Fruit fly (Drosophila melanogaster) whole organism, pupa: Measurements from ENCODE around the gene Galphaf.

Source experiments
- CG10348 ChIP-seq: fragments of 200-800 bp; sonication (Bioruptor generic); IDR thresholded peaks from 2 replicates; pipeline ENCODE4 v1.3.6; 2022; ENCODE audit warnings: missing biosample characterization, missing genetic modification characterization
- CG12605 ChIP-seq: fragments of 200-800 bp; sonication (Bioruptor generic); IDR thresholded peaks from 2 replicates; pipeline ENCODE4 v1.3.6; 2022; ENCODE audit warnings: missing biosample characterization, missing genetic modification characterization
- CG13204 ChIP-seq: fragments of 200-800 bp; sonication (Bioruptor generic); optimal IDR thresholded peaks from 2 replicates; lab custom pipeline; 2018; ENCODE audit warnings: missing biosample characterization, mild to moderate bottlenecking, missing genetic modification characterization, moderate library complexity
- CG14655 ChIP-seq: fragments of 200-800 bp; sonication (Bioruptor generic); optimal IDR thresholded peaks from 3 replicates; lab custom pipeline; 2017; ENCODE audit warnings: mild to moderate bottlenecking, missing biosample characterization, missing genetic modification reagents, missing genetic modification characterization
- CG15710 ChIP-seq: fragments of 200-800 bp; sonication (Bioruptor generic); optimal IDR thresholded peaks from 2 replicates; lab custom pipeline; 2018; ENCODE audit warnings: missing biosample characterization, mild to moderate bottlenecking, missing genetic modification characterization, moderate library complexity
- CG17806 ChIP-seq: fragments of 200-800 bp; sonication (Bioruptor generic); optimal IDR thresholded peaks from 2 replicates; lab custom pipeline; 2018; ENCODE audit warnings: missing biosample characterization, mild to moderate bottlenecking, missing genetic modification characterization, moderate library complexity
- CG32121 ChIP-seq: fragments of 200-800 bp; sonication (Bioruptor generic); IDR thresholded peaks from 2 replicates; pipeline ENCODE4 v1.3.6; 2022; ENCODE audit warnings: missing biosample characterization, missing genetic modification characterization
- CG34367 ChIP-seq: fragments of 200-800 bp; sonication (Bioruptor generic); optimal IDR thresholded peaks from 2 replicates; lab custom pipeline; 2018; ENCODE audit warnings: missing biosample characterization, mild to moderate bottlenecking, missing genetic modification characterization
- CG4496 ChIP-seq: fragments of 200-800 bp; sonication (Bioruptor generic); IDR thresholded peaks from 3 replicates; pipeline ENCODE4 v1.3.6; 2022; ENCODE audit warnings: missing biosample characterization, missing genetic modification characterization
- CG8159 ChIP-seq: fragments of 200-800 bp; sonication (Bioruptor generic); optimal IDR thresholded peaks from 3 replicates; lab custom pipeline; 2018; ENCODE audit warnings: missing biosample characterization, mild to moderate bottlenecking, missing genetic modification characterization, moderate library complexity
- CG8301 ChIP-seq: fragments of 200-800 bp; sonication (Bioruptor generic); optimal IDR thresholded peaks from 2 replicates; lab custom pipeline; 2018; ENCODE audit warnings: missing biosample characterization, mild to moderate bottlenecking, missing genetic modification characterization
- CG9948 ChIP-seq: fragments of 200-800 bp; sonication (Bioruptor generic); optimal IDR thresholded peaks from 2 replicates; lab custom pipeline; 2018; ENCODE audit warnings: missing biosample characterization, mild to moderate bottlenecking, missing genetic modification characterization, moderate library complexity
- D1 ChIP-seq: fragments of 200-800 bp; sonication (Bioruptor generic); optimal IDR thresholded peaks from 2 replicates; lab custom pipeline; 2018; ENCODE audit warnings: missing biosample characterization, mild to moderate bottlenecking, missing genetic modification characterization, moderate library complexity
- EcR ChIP-seq: fragments of 200-800 bp; sonication (Bioruptor generic); optimal IDR thresholded peaks from 3 replicates; lab custom pipeline; 2019; ENCODE audit warnings: missing biosample characterization, missing genetic modification characterization, mild to moderate bottlenecking, moderate library complexity, missing genetic modification reagents
- Ets98B ChIP-seq: fragments of 200-800 bp; sonication (Bioruptor generic); IDR thresholded peaks from 2 replicates; pipeline ENCODE4 v1.3.6; 2022; ENCODE audit warnings: missing biosample characterization, missing genetic modification characterization
- Pif1A ChIP-seq: fragments of 200-800 bp; sonication (Bioruptor generic); optimal IDR thresholded peaks from 3 replicates; lab custom pipeline; 2016; ENCODE audit warnings: missing biosample characterization, missing genetic modification characterization
- Pif1B ChIP-seq: fragments of 200-800 bp; sonication (Bioruptor generic); optimal IDR thresholded peaks from 3 replicates; lab custom pipeline; 2016; ENCODE audit warnings: missing biosample characterization, missing genetic modification characterization
- Snoo ChIP-seq: fragments of 200-800 bp; sonication (Bioruptor generic); optimal IDR thresholded peaks from 3 replicates; lab custom pipeline; 2017; ENCODE audit warnings: missing biosample characterization, mild to moderate bottlenecking, missing genetic modification characterization, inconsistent platforms
- fd96Ca ChIP-seq: fragments of 200-800 bp; sonication (Bioruptor generic); IDR thresholded peaks from 3 replicates; pipeline ENCODE4 v1.3.6; 2022; ENCODE audit warnings: missing biosample characterization, missing genetic modification characterization
- gl ChIP-seq: fragments of 200-800 bp; sonication (Bioruptor generic); optimal IDR thresholded peaks from 2 replicates; lab custom pipeline; 2018; ENCODE audit warnings: missing biosample characterization, mild to moderate bottlenecking, missing genetic modification characterization
- rn ChIP-seq: fragments of 200-800 bp; sonication (Bioruptor generic); IDR thresholded peaks from 2 replicates; pipeline ENCODE4 v1.3.6; 2022; ENCODE audit warnings: missing biosample characterization, missing genetic modification characterization

Galphaf gene

dm6 chr3L:16704251-16704650 is 36.5 kb upstream of the Galphaf start:
- TF ChIP-seq CG10348 (GFP tag; lab: Robert Waterston, UW) (no peak), CG34367 (tag; lab: Kevin White, UChicago) (no peak), CG14655 (no peak), CG12605 (GFP tag; lab: Robert Waterston, UW) (no peak), Pif1A (GFP tag; lab: Kevin White, UChicago) (no peak), EcR (GFP tag; lab: Kevin White, UChicago) (no peak), fd96Ca (GFP tag; lab: Robert Waterston, UW) (no peak), CG13204 (GFP tag; lab: Kevin White, UChicago) (no peak), CG32121 (GFP tag; lab: Robert Waterston, UW) (no peak), D1 (tag; lab: Kevin White, UChicago) (no peak), gl (no peak), CG8301 (tag; lab: Kevin White, UChicago) (no peak), Snoo (no peak), Pif1B (GFP tag; lab: Kevin White, UChicago) (no peak), CG4496 (GFP tag; lab: Robert Waterston, UW) (no peak), CG9948 (tag; lab: Kevin White, UChicago) (no peak), rn (GFP tag; lab: Robert Waterston, UW) (no peak), CG17806 (tag; lab: Kevin White, UChicago) (no peak), Ets98B (GFP tag; lab: Robert Waterston, UW) (no peak), CG15710 (tag; lab: Kevin White, UChicago) (no peak)
- TF ChIP-seq, all 21 proteins: peak for 0

dm6 chr3L:16702866-16703265 is 35.1 kb upstream of the Galphaf start:
- no peak for TF ChIP-seq CG12605 (GFP tag; lab: Robert Waterston, UW)
- no peak for TF ChIP-seq CG10348 (GFP tag; lab: Robert Waterston, UW)
- no peak for TF ChIP-seq CG8159 (tag; lab: Kevin White, UChicago)
- TF ChIP-seq CG17806 (tag; lab: Kevin White, UChicago): no peak
- no peak for TF ChIP-seq CG32121 (GFP tag; lab: Robert Waterston, UW)
- no peak for TF ChIP-seq rn (GFP tag; lab: Robert Waterston, UW)
- no peak for TF ChIP-seq CG13204 (GFP tag; lab: Kevin White, UChicago)
- no peak for TF ChIP-seq CG8301 (tag; lab: Kevin White, UChicago)
- TF ChIP-seq EcR (GFP tag; lab: Kevin White, UChicago): peak; percentile 43

- TF ChIP-seq Pif1B (GFP tag; lab: Kevin White, UChicago) (no peak), CG8159 (tag; lab: Kevin White, UChicago) (no peak), Pif1A (GFP tag; lab: Kevin White, UChicago) (no peak), rn (GFP tag; lab: Robert Waterston, UW) (no peak), fd96Ca (GFP tag; lab: Robert Waterston, UW) (no peak), CG9948 (tag; lab: Kevin White, UChicago) (no peak), CG10348 (GFP tag; lab: Robert Waterston, UW) (no peak), D1 (tag; lab: Kevin White, UChicago) (no peak), CG32121 (GFP tag; lab: Robert Waterston, UW) (no peak), EcR (GFP tag; lab: Kevin White, UChicago) (no peak)
These were observed 31.7 kb upstream of the Galphaf start for dm6 chr3L:16699292-16700026.

- no peak for TF ChIP-seq CG13204 (GFP tag; lab: Kevin White, UChicago)
- no peak for TF ChIP-seq CG8159 (tag; lab: Kevin White, UChicago)
- no peak for TF ChIP-seq CG34367 (tag; lab: Kevin White, UChicago)
- TF ChIP-seq CG14655: no peak
- TF ChIP-seq CG12605 (GFP tag; lab: Robert Waterston, UW): 0 out of 2 replicates have a peak, but pooled peaks have one; percentile 23
- TF ChIP-seq Pif1A (GFP tag; lab: Kevin White, UChicago): no peak
- no peak for TF ChIP-seq Ets98B (GFP tag; lab: Robert Waterston, UW)
- TF ChIP-seq EcR (GFP tag; lab: Kevin White, UChicago): peak; percentile 34
- no peak for TF ChIP-seq CG10348 (GFP tag; lab: Robert Waterston, UW)
These were observed 30.4 kb upstream of the Galphaf start for dm6 chr3L:16698089-16698488.

dm6 chr3L:16697069-16697468 is 29.3 kb upstream of the Galphaf start:
- TF ChIP-seq CG32121 (GFP tag; lab: Robert Waterston, UW) (0 out of 2 replicates have a peak, but pooled peaks have one; percentile 39), CG8159 (tag; lab: Kevin White, UChicago) (peak; percentile 5), CG14655 (peak; percentile 35), CG17806 (tag; lab: Kevin White, UChicago) (peak; percentile 6), fd96Ca (GFP tag; lab: Robert Waterston, UW) (0 out of 3 replicates have a peak, but pooled peaks have one; percentile 28), CG8301 (tag; lab: Kevin White, UChicago) (peak; percentile 22), Ets98B (GFP tag; lab: Robert Waterston, UW) (peak; percentile 40; the same call in 1 of the 2 replicates), rn (GFP tag; lab: Robert Waterston, UW) (no peak), CG4496 (GFP tag; lab: Robert Waterston, UW) (peak; percentile 23; the same call in 1 of the 3 replicates), CG10348 (GFP tag; lab: Robert Waterston, UW) (no peak), EcR (GFP tag; lab: Kevin White, UChicago) (no peak)
- TF ChIP-seq, all 21 proteins: peak for 8
